Worm (Caenorhabditis elegans) whole organism, L4/young adult: Measurements from ENCODE around the gene clec-227.

Source experiments
- W03F9.2 ChIP-seq: fragments of 150-350 bp; optimal IDR thresholded peaks from 2 replicates; lab custom pipeline; 2014; ENCODE audit warnings: missing biosample characterization, missing genetic modification characterization
- dao-5 ChIP-seq: sonication (generic microtip); optimal IDR thresholded peaks from 2 replicates; lab custom pipeline; 2016; ENCODE audit warnings: missing genotype, missing genetic modification characterization, moderate library complexity, missing compliant biosample characterization
- him-1 ChIP-seq: sonication (generic microtip); optimal IDR thresholded peaks from 2 replicates; lab custom pipeline; 2016; ENCODE audit warnings: missing genotype, missing genetic modification reagents, missing genetic modification characterization, missing compliant biosample characterization

- TF ChIP-seq W03F9.2 (tag; lab: Kevin White, UChicago) (no peak), dao-5 (tag; lab: Kevin White, UChicago) (no peak), him-1 (tag; lab: Kevin White, UChicago) (no peak)
These were observed 47.3 kb upstream of the clec-227 start, which contains the start of gene rrsr-1 for ce11 chrV:14424958-14425492.
